Worm (Caenorhabditis elegans): ENCODE data around the gene abts-2.

abts-2 gene

ce11 chrX:11554522-11554921 lies 31.0 kb upstream of the abts-2 start:
- TF ChIP-seq klf-2 (GFP tag; conservative IDR thresholded peaks at IDR 0.05), result no peak
- TF ChIP-seq flt-1 (GFP tag; IDR thresholded peaks at IDR 0.05), result no peak
- no peak for TF ChIP-seq T22C8.4 (GFP tag; IDR thresholded peaks at IDR 0.05)

DNA sequence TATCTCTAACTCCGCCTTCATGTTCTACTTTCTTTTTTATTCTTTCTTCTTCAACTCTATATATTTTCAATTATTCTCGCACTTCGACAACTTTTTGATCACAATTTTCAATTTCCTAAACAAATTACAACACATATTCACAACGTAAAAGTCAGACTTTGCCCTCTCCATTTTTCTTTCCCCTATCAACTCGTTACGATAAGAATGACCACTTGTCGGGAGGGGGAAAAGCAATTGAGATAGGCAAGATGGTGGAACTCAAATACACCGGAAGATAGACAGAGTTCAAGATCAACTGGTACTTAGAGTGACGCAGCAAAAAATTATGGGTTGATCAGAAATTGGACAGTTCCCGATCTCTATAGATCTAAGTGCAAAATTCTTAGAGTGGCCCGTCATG lies 30.4 kb upstream of the abts-2 start:
- no peak for TF ChIP-seq cog-1 (tag; optimal IDR thresholded peaks at IDR 0.05)
- no peak for TF ChIP-seq ztf-29 (GFP tag; IDR thresholded peaks at IDR 0.05)
- TF ChIP-seq tab-1 (GFP tag; IDR thresholded peaks at IDR 0.05), result no peak
- no peak for TF ChIP-seq med-1 (GFP tag; optimal IDR thresholded peaks at IDR 0.05; ENCODE audit: insufficient read depth)
- no peak for TF ChIP-seq flt-1 (GFP tag; IDR thresholded peaks at IDR 0.05)
- TF ChIP-seq ref-1 (GFP tag; conservative IDR thresholded peaks at IDR 0.05), result no peak
- no peak for TF ChIP-seq ztf-23 (GFP tag; IDR thresholded peaks at IDR 0.05)
- TF ChIP-seq klf-2 (GFP tag; conservative IDR thresholded peaks at IDR 0.05), result no peak
- no peak for TF ChIP-seq T22C8.4 (GFP tag; IDR thresholded peaks at IDR 0.05)

DNA sequence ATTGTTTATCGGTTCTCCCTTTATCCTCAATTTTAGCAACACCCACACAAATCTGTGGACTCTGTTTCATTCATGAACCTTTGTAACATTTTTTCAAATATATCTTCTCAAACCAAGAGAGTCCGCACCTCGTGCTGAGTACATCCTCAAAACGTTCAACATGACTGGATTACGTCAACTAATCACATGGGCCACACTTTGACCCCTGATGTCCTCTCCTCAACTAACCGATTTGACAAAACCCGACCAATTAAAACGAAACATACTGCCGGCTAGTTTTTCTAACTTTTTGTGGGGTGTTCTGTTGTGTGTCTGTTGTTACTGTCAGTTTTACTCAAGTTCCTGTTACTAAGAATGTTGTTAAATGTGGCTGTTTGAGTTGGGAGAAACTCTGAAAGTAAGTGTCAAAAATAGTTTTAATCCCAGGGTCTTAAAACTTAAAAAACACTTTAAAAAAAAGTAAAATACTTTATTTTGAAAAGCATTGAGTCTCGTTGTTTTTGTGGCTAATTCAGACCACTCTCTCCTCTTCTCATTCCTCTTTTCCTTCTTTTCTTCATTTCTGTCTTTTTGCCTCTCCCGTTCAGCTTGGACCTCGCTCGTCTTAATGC lies 29.8 kb upstream of the abts-2 start:
- no peak for TF ChIP-seq flt-1 (GFP tag; IDR thresholded peaks at IDR 0.05)
- TF ChIP-seq tab-1 (GFP tag; IDR thresholded peaks at IDR 0.05), result no peak
- no peak for TF ChIP-seq ref-1 (GFP tag; conservative IDR thresholded peaks at IDR 0.05)
- no peak for TF ChIP-seq med-1 (GFP tag; optimal IDR thresholded peaks at IDR 0.05; ENCODE audit: insufficient read depth)
- TF ChIP-seq ztf-29 (GFP tag; IDR thresholded peaks at IDR 0.05), result no peak
- TF ChIP-seq klf-2 (GFP tag; conservative IDR thresholded peaks at IDR 0.05), result no peak

- TF ChIP-seq T22C8.4 (GFP tag; IDR thresholded peaks at IDR 0.05), result no peak
- TF ChIP-seq ref-1 (GFP tag; conservative IDR thresholded peaks at IDR 0.05), result no peak
- no peak for TF ChIP-seq flt-1 (GFP tag; IDR thresholded peaks at IDR 0.05)
- no peak for TF ChIP-seq tab-1 (GFP tag; IDR thresholded peaks at IDR 0.05)
- TF ChIP-seq cog-1 (tag; optimal IDR thresholded peaks at IDR 0.05), result no peak
- TF ChIP-seq ztf-23 (GFP tag; IDR thresholded peaks at IDR 0.05), result no peak
- TF ChIP-seq klf-2 (GFP tag; conservative IDR thresholded peaks at IDR 0.05), result no peak
- no peak for TF ChIP-seq med-1 (GFP tag; optimal IDR thresholded peaks at IDR 0.05; ENCODE audit: insufficient read depth)
- no peak for TF ChIP-seq ztf-29 (GFP tag; IDR thresholded peaks at IDR 0.05)
These were observed 29.2 kb upstream of the abts-2 start, which contains the start of gene C35C5.10 for ce11 chrX:11556194-11556739. Gene C35C5.10, plus strand, starts transcription at chrX:11556244.

DNA sequence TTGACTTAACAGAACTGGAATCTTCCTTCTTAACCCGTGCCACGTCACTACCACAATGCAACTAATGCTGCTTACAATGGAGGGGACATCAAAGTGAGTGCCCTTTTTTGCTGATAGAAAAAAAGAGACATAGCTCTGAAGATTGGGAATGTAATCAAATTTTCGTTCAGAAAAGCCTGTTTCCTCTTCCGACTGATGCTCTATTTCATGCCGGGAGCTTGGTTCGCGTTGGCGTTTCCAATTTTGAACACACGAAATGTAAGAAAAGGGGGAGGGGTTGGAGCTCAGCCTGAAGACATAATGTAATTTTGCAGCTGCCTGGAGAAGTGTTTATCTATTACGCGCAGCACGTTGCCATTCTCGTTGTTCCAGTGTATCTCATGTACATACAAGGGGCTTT lies 27.3 kb upstream of the abts-2 start:
- TF ChIP-seq med-1 (GFP tag; optimal IDR thresholded peaks at IDR 0.05; ENCODE audit: insufficient read depth), result no peak

DNA sequence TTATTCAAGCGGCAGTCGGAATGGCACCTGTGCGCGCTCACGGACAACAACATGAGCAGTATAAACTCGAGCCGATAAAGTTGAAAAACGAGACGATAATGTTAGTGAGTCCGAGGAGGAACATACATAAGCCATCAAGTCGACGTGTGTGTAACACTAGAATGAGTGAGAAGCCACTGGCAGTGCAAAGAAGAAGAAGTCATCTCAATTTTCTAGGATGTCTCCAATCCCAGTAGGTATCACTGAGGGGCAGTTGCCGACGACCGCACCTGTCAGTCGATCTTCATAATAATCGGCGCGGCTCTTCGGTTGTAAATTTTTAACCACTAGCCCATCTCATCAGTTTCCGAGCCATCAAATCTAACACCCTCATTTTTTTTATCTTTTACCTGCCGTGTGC lies 25.4 kb upstream of the abts-2 start:
- TF ChIP-seq med-1 (GFP tag; optimal IDR thresholded peaks at IDR 0.05; ENCODE audit: insufficient read depth) (no peak), ref-1 (GFP tag; conservative IDR thresholded peaks at IDR 0.05) (no peak), cog-1 (tag; optimal IDR thresholded peaks at IDR 0.05) (no peak), T22C8.4 (GFP tag; IDR thresholded peaks at IDR 0.05) (no peak), flt-1 (GFP tag; IDR thresholded peaks at IDR 0.05) (no peak), ztf-29 (GFP tag; IDR thresholded peaks at IDR 0.05) (no peak), ztf-23 (GFP tag; IDR thresholded peaks at IDR 0.05) (no peak), tab-1 (GFP tag; IDR thresholded peaks at IDR 0.05) (no peak), klf-2 (GFP tag; conservative IDR thresholded peaks at IDR 0.05) (no peak)

- TF ChIP-seq tab-1 (GFP tag; IDR thresholded peaks at IDR 0.05) (no peak), ztf-23 (GFP tag; IDR thresholded peaks at IDR 0.05) (no peak), cog-1 (tag; optimal IDR thresholded peaks at IDR 0.05) (no peak), med-1 (GFP tag; optimal IDR thresholded peaks at IDR 0.05; ENCODE audit: insufficient read depth) (no peak), klf-2 (GFP tag; conservative IDR thresholded peaks at IDR 0.05) (no peak), ztf-29 (GFP tag; IDR thresholded peaks at IDR 0.05) (no peak), T22C8.4 (GFP tag; IDR thresholded peaks at IDR 0.05) (no peak), flt-1 (GFP tag; IDR thresholded peaks at IDR 0.05) (no peak), ref-1 (GFP tag; conservative IDR thresholded peaks at IDR 0.05) (no peak)
These were observed 24.9 kb upstream of the abts-2 start, which contains the start of gene lev-8 for ce11 chrX:11560615-11561014. Gene lev-8, plus strand, starts transcription at chrX:11560915.

DNA sequence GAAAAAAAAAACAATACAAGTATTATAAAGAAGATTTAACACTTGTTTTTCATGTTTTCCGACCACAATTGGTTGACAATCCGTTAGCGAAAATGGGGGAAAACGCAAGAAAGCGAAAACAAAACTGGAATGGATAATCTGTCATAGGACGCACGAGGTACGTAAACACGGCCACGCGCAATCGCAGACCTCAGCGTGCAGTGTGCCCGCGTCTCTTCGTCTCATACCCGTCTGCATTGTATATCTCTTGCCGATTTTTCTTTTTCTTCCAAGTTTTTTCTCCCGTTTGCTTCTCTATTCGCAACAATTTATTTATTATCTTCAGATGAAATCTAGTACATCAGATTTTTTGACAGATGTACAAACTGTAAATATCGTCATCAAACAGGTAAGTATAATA lies 21.8 kb upstream of the abts-2 start, which contains the start of gene trpp-9:
Gene trpp-9, plus strand, starts transcription at position 261 of the 400 bp plus-strand sequence.
- TF ChIP-seq ref-1 (GFP tag; conservative IDR thresholded peaks at IDR 0.05) (no peak), T22C8.4 (GFP tag; IDR thresholded peaks at IDR 0.05) (no peak), ztf-29 (GFP tag; IDR thresholded peaks at IDR 0.05) (no peak), flt-1 (GFP tag; IDR thresholded peaks at IDR 0.05) (no peak), cog-1 (tag; optimal IDR thresholded peaks at IDR 0.05) (peak; percentile 38), med-1 (GFP tag; optimal IDR thresholded peaks at IDR 0.05; ENCODE audit: insufficient read depth) (no peak)

DNA sequence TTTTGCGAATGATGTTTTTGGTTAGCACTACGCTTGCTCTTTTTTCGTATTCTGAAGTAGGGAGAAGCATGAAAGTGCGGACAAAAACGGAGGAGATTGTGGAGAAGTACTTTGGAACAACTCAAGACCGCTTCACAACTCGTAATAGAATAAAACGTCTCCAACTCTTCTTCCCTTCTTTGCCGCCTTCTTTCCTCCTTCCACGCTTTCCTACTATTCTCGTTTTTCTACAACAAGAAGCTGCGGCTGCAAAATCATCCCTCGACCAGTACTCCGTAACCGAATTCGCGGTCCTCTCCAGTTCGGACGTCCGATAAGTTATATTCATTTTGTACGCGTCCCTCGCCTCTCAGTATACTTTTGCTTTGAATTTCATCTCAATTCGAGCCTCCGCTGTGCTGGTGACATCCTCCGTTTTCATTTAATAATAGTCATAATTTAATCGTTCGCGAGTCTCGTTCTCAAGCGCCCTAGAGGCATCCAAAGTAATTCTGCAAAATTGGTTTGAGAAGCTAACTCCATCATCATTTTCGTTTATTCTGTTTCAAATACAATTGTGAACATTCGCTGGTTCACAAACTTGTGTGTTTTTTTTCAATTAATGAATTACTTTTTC lies 15.6 kb upstream of the abts-2 start:
- TF ChIP-seq tab-1 (GFP tag; IDR thresholded peaks at IDR 0.05), result no peak
- 0 out of 2 replicates have a peak, but pooled peaks have one; percentile 16 for TF ChIP-seq flt-1 (GFP tag; IDR thresholded peaks at IDR 0.05)

ce11 chrX:11571714-11572113 lies 13.8 kb upstream of the abts-2 start:
- no peak for TF ChIP-seq ref-1 (GFP tag; conservative IDR thresholded peaks at IDR 0.05)
- no peak for TF ChIP-seq tab-1 (GFP tag; IDR thresholded peaks at IDR 0.05)
- TF ChIP-seq ztf-23 (GFP tag; IDR thresholded peaks at IDR 0.05), result no peak
- TF ChIP-seq flt-1 (GFP tag; IDR thresholded peaks at IDR 0.05), result no peak
- TF ChIP-seq med-1 (GFP tag; optimal IDR thresholded peaks at IDR 0.05; ENCODE audit: insufficient read depth), result no peak
- TF ChIP-seq klf-2 (GFP tag; conservative IDR thresholded peaks at IDR 0.05), result no peak
